In the genomic region with DNA sequence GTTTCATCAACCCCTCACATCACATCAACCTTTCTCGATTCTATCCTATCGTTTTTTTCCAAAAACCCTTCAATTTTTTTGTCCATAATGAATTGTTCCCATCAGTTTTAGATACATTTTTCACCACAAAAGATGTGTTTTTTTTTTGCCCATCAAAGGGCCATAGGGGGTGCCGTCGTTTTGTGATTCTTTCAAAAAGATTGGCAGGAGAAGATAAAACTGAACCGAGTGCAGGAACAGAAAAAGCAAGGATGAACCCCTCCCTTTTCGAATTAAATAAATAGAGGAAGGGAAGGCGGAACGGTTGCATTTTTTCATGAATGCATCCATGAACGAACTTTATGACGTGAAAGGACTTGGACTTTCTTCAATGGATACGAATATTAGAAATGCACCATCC, we compare ENCODE assay signal across 2 worm cellular contexts.
TF ChIP-seq lines count a peak whose summit lies in the region.

C11E4.7 (plus strand) TSS at position 301 of the 400 bp plus-strand sequence.

TF ChIP-seq in whole organism, L4 larva, 104 proteins besides CTCF, POLR2A, EP300 and RAD21:
- no peak for TF ChIP-seq saeg-2 (GFP tag; IDR thresholded peaks at IDR 0.05; lab: Robert Waterston, UW)
- TF ChIP-seq zag-1 (tag; optimal IDR thresholded peaks at IDR 0.05; lab: Kevin White, UChicago): no peak
- peak; percentile 29 for TF ChIP-seq aha-1 (tag; lab: Kevin White, UChicago)
- no peak for TF ChIP-seq nhr-237 (tag; optimal IDR thresholded peaks at IDR 0.05; lab: Kevin White, UChicago)
- no peak for TF ChIP-seq mxl-2 (GFP tag; conservative IDR thresholded peaks at IDR 0.05; lab: Robert Waterston, UW)
- no peak for TF ChIP-seq ztf-7 (tag; optimal IDR thresholded peaks at IDR 0.05; lab: Kevin White, UChicago)
- TF ChIP-seq lin-15B (tag; optimal IDR thresholded peaks at IDR 0.05; lab: Kevin White, UChicago): no peak
- TF ChIP-seq F49E8.2 (tag; optimal IDR thresholded peaks at IDR 0.05; lab: Kevin White, UChicago; ENCODE audit: borderline replicate concordance): no peak
- TF ChIP-seq mdt-29 (GFP tag; IDR thresholded peaks at IDR 0.05; lab: Robert Waterston, UW): no peak
- no peak for TF ChIP-seq duxl-1 (tag; optimal IDR thresholded peaks at IDR 0.05; lab: Kevin White, UChicago; ENCODE audit: poor library complexity)
- no peak for TF ChIP-seq snpc-1.2 (GFP tag; IDR thresholded peaks at IDR 0.05; lab: Robert Waterston, UW)
- no peak for TF ChIP-seq Y75B8A.6 (GFP tag; IDR thresholded peaks at IDR 0.05; lab: Robert Waterston, UW)
- TF ChIP-seq zfp-3 (GFP tag; conservative IDR thresholded peaks at IDR 0.05; lab: Robert Waterston, UW): no peak
- TF ChIP-seq dmd-6 (GFP tag; IDR thresholded peaks at IDR 0.05; lab: Robert Waterston, UW): peak; percentile 26; the same call in 1 of the 2 replicates
- TF ChIP-seq tra-1 (GFP tag; IDR thresholded peaks at IDR 0.05; lab: Robert Waterston, UW): peak; percentile 59; the same call in 1 of the 2 replicates
- no peak for TF ChIP-seq zip-11 (GFP tag; IDR thresholded peaks at IDR 0.05; lab: Robert Waterston, UW)

TF ChIP-seq in whole organism, young adult, 124 proteins besides CTCF, POLR2A, EP300 and RAD21:
- peak; percentile 39 for TF ChIP-seq lin-40 (tag; optimal IDR thresholded peaks at IDR 0.05; lab: Kevin White, UChicago)
- 0 out of 2 replicates have a peak, but pooled peaks have one; percentile 33 for TF ChIP-seq cebp-2 (GFP tag; IDR thresholded peaks at IDR 0.05; lab: Robert Waterston, UW)
- TF ChIP-seq akir-1 (GFP tag; optimal IDR thresholded peaks at IDR 0.05; lab: Kevin White, UChicago): no peak
- peak; percentile 11 for TF ChIP-seq ztf-26 (tag; optimal IDR thresholded peaks at IDR 0.05; lab: Kevin White, UChicago)
